Fruit fly (Drosophila melanogaster) S2 (cell line): ENCODE measurements around the gene hh.

Experiments used
- CG8478 ChIP-seq: fragments of >200 bp; optimal IDR thresholded peaks from 2 replicates; lab custom pipeline; 2018
- CTCF ChIP-seq, 2 experiments: fragments of >200 bp; optimal IDR thresholded peaks; 2 replicates each; lab custom pipeline; 2018

DNA sequence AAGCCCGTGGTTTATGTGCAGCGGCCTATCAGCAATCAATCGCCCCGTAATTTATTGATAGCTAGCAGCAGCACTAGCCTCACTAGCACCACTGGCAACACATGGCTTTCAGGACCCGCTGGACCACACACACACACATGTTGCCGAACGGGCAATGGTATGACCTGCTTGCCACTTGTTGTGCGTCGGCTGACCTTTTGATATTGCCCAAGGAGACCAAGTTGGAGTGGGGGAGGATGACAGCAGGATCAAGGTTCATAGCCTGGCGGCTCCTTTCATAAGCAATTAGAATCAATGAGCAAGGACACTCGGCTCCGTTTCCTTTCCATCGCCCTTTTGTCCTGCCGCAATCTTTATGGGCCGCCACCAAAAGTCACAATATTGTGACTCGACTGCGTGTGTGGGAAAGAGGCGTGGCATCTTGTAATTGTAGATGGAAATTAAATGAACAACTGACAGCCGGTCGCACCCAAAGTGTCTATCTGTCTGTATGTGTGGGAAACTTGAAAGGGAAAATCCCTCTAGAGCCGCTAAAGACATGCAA is 10.3 kb downstream of the hh start:
- no peak for TF ChIP-seq CTCF (optimal IDR thresholded peaks at IDR 0.05; lab: Kevin White, UChicago)
- no peak for TF ChIP-seq CG8478 (lab: Kevin White, UChicago)
